Worm (Caenorhabditis elegans): ENCODE measurements around the gene clec-135.

The clec-135 gene

DNA sequence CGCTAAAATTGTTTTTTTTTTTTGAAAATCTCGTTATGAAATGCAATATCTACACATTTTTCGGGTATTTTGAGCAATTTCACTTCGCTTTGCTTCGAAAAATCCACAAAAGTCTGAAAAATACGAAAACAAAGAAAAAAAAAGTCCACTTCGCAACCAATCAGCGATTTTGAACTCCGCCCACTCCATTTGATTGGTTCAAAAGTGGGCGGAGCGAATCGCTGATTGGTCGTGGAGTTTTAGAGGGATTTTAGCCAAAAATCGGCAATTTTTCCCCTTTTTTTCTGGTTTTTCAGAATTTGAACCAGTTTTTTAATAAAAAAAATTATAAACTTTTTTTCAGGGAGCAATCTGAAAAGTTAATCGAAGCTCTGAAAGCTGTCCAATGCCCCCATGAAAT lies 19.6 kb downstream of the clec-135 start:
- TF ChIP-seq sea-1 (GFP tag; conservative IDR thresholded peaks at IDR 0.05): no peak
- TF ChIP-seq ama-1 (optimal IDR thresholded peaks at IDR 0.05): no peak
- no peak for TF ChIP-seq hmg-4 (GFP tag; optimal IDR thresholded peaks at IDR 0.05)
- no peak for TF ChIP-seq hmbx-1 (tag; optimal IDR thresholded peaks at IDR 0.05)
- TF ChIP-seq ceh-36 (tag; optimal IDR thresholded peaks at IDR 0.05): no peak

DNA sequence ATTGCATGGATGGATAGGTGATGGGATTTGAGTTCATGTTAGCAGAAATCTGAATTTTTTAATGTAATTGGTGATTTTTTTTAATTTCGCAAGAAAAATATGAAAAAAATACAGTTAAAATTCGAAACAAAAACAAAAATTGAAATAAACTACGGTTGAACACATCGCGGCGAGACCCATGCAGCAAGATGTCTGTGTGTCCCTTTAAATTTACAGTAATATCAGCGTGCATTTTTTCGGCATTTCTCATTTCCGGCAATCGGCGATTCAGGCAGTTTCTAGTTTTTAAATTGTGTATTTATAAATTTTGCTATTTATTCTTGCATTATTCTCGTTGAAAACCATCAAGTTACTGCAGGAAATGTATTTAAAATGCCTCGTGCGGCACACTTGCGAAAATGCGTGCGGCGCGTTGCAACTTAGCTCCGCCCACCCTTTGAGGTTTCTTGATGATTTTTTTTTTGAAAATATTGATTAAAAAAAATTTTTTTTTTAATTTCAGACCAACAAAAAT lies 20.8 kb downstream of the clec-135 start, which contains the start of the genes fbxc-44 and C16A11.2:
Gene fbxc-44 (minus strand): TSS at position 51 of the 514 bp plus-strand sequence.
Gene C16A11.2 (plus strand): TSS at position 503 of the 514 bp plus-strand sequence.
- 0 out of 2 replicates have a peak, but pooled peaks have one; percentile 42 for TF ChIP-seq sea-1 (GFP tag; conservative IDR thresholded peaks at IDR 0.05)
- TF ChIP-seq ama-1 (optimal IDR thresholded peaks at IDR 0.05): no peak
- peak; percentile 79 for TF ChIP-seq tbx-11 (GFP tag; IDR thresholded peaks at IDR 0.05)
- peak; percentile 51 for TF ChIP-seq aly-1 (tag; optimal IDR thresholded peaks at IDR 0.05)
- peak; percentile 74 for TF ChIP-seq tbx-37 (GFP tag; conservative IDR thresholded peaks at IDR 0.05)
- TF ChIP-seq flt-1 (GFP tag; IDR thresholded peaks at IDR 0.05): peak; percentile 68
- TF ChIP-seq ets-7 (tag; optimal IDR thresholded peaks at IDR 0.05): no peak
- TF ChIP-seq hnd-1 (tag; optimal IDR thresholded peaks at IDR 0.05): peak; percentile 58
- TF ChIP-seq F13C5.2 (tag; optimal IDR thresholded peaks at IDR 0.05): peak; percentile 84
- TF ChIP-seq tra-4 (tag; optimal IDR thresholded peaks at IDR 0.05): peak; percentile 15
- TF ChIP-seq hmbx-1 (tag; optimal IDR thresholded peaks at IDR 0.05): peak; percentile 11
- peak; percentile 77 for TF ChIP-seq ceh-36 (tag; optimal IDR thresholded peaks at IDR 0.05)
- peak; percentile 88 for TF ChIP-seq pes-1 (GFP tag; IDR thresholded peaks at IDR 0.05)
- TF ChIP-seq B0310.2 (tag; optimal IDR thresholded peaks at IDR 0.05): peak; percentile 17
- TF ChIP-seq scrt-1 (GFP tag; IDR thresholded peaks at IDR 0.05): peak; percentile 76
- peak; percentile 63 for TF ChIP-seq hmg-4 (GFP tag; optimal IDR thresholded peaks at IDR 0.05)
- TF ChIP-seq ceh-13 (GFP tag; optimal IDR thresholded peaks at IDR 0.05): peak; percentile 48

DNA sequence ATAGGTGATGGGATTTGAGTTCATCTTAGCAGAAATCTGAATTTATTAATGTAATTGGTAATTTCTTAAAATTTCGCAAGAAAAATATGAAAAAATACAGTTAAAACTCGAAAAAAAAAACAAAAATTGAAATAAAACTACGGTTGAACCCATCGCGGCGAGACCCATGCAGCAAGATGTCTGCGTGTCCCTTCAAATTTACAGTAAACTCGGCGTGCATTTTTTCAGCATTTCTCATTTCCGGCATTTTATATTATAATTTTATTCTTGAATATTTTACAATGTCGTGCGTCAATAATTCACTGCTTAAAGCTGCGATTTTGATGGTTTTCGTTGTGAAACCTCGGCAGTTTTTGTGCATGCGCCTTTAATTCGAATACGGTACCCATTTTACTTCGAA lies 22.6 kb downstream of the clec-135 start, which contains the start of gene fbxc-43:
Gene fbxc-43 (minus strand): TSS at position 38 of the 400 bp plus-strand sequence.
- TF ChIP-seq F13C5.2 (tag; optimal IDR thresholded peaks at IDR 0.05) (no peak), ama-1 (optimal IDR thresholded peaks at IDR 0.05) (no peak), hmg-4 (GFP tag; optimal IDR thresholded peaks at IDR 0.05) (no peak), ceh-36 (tag; optimal IDR thresholded peaks at IDR 0.05) (no peak), sea-1 (GFP tag; conservative IDR thresholded peaks at IDR 0.05) (no peak), flt-1 (GFP tag; IDR thresholded peaks at IDR 0.05) (no peak), hnd-1 (tag; optimal IDR thresholded peaks at IDR 0.05) (no peak)

ce11 chrII:4230816-4231435 lies 27.7 kb downstream of the clec-135 start, which contains the start of gene C16A11.10:
Gene C16A11.10 (plus strand): TSS chrII:4231385.
- TF ChIP-seq hmg-4 (GFP tag; optimal IDR thresholded peaks at IDR 0.05) (no peak), tbx-11 (GFP tag; IDR thresholded peaks at IDR 0.05) (no peak), flt-1 (GFP tag; IDR thresholded peaks at IDR 0.05) (no peak), scrt-1 (GFP tag; IDR thresholded peaks at IDR 0.05) (no peak), sea-1 (GFP tag; conservative IDR thresholded peaks at IDR 0.05) (no peak), ets-7 (tag; optimal IDR thresholded peaks at IDR 0.05) (no peak), hmbx-1 (tag; optimal IDR thresholded peaks at IDR 0.05) (no peak), F13C5.2 (tag; optimal IDR thresholded peaks at IDR 0.05) (no peak), ceh-13 (GFP tag; optimal IDR thresholded peaks at IDR 0.05) (no peak), B0310.2 (tag; optimal IDR thresholded peaks at IDR 0.05) (no peak), tra-4 (tag; optimal IDR thresholded peaks at IDR 0.05) (no peak), hnd-1 (tag; optimal IDR thresholded peaks at IDR 0.05) (no peak), aly-1 (tag; optimal IDR thresholded peaks at IDR 0.05) (no peak), pes-1 (GFP tag; IDR thresholded peaks at IDR 0.05) (no peak), ceh-36 (tag; optimal IDR thresholded peaks at IDR 0.05) (no peak), tbx-37 (GFP tag; conservative IDR thresholded peaks at IDR 0.05) (no peak), ama-1 (optimal IDR thresholded peaks at IDR 0.05) (no peak)

DNA sequence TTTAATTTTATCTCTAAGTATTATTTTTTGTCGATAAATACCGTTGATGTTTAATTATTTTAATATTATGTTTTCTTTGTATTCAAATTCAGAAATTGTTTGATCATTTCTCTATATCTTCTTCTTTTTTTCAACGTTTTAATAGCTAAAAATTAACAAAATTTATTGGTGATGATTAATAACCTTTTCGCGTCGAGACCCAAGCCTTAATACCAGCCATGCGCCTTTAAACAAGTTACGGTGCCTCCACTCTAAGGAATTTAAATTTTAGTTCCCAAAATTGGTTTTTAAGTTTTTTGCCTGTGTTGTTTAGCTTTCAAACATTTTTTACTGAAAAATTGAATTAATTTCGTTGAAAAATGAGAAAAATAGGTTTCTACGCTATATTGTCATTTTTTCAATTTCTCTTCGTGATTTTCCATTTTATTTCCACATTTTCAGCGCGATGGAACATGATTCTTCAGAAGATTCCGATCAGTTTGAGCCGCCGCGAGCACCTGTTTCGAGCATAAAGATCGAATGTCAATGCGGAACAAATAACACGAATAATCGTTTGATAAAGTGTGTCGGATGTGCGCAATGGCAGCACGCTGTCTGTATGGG lies 29.4 kb downstream of the clec-135 start, which contains the start of gene C16A11.3:
Gene C16A11.3 (plus strand): TSS at position 440 of the 603 bp plus-strand sequence.
- TF ChIP-seq aly-1 (tag; optimal IDR thresholded peaks at IDR 0.05) (no peak), flt-1 (GFP tag; IDR thresholded peaks at IDR 0.05) (no peak), tra-4 (tag; optimal IDR thresholded peaks at IDR 0.05) (no peak), hmbx-1 (tag; optimal IDR thresholded peaks at IDR 0.05) (no peak), F13C5.2 (tag; optimal IDR thresholded peaks at IDR 0.05) (no peak), ets-7 (tag; optimal IDR thresholded peaks at IDR 0.05) (no peak), sea-1 (GFP tag; conservative IDR thresholded peaks at IDR 0.05) (no peak), tbx-37 (GFP tag; conservative IDR thresholded peaks at IDR 0.05) (no peak), hnd-1 (tag; optimal IDR thresholded peaks at IDR 0.05) (no peak), ceh-36 (tag; optimal IDR thresholded peaks at IDR 0.05) (no peak), scrt-1 (GFP tag; IDR thresholded peaks at IDR 0.05) (no peak), hmg-4 (GFP tag; optimal IDR thresholded peaks at IDR 0.05) (no peak), pes-1 (GFP tag; IDR thresholded peaks at IDR 0.05) (no peak), ama-1 (optimal IDR thresholded peaks at IDR 0.05) (no peak), ceh-13 (GFP tag; optimal IDR thresholded peaks at IDR 0.05) (no peak), B0310.2 (tag; optimal IDR thresholded peaks at IDR 0.05) (no peak), tbx-11 (GFP tag; IDR thresholded peaks at IDR 0.05) (no peak)

DNA sequence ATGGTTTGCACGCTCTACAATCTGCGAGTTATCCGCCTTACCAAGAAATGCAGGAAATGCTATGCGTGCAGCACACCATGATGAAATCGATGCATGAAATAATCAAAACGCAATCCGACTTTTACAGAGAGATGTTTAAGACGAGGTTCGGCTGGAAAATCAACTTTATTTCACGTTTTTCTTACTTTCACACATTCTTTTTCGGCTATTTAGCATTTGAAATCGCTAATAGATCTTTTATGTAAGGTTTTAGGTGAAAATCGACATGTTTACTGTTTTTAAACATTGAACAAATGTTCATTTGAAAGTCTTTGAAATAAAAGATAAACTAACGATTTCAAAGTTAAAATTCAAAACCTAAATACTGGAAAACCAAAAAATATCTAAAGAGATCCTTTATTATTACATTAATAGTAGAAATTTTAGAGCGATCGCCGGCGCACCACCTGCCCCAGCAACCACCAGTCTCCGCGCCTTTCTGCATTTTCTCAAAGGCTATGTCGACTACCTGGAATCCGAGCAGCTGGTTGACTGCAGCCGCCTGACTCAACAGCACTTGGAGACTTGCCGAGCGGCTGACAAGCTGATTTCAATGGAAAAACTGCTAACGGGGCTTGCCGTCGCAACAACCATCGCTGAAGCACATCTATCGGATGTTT lies 30.3 kb downstream of the clec-135 start:
- TF ChIP-seq ama-1 (optimal IDR thresholded peaks at IDR 0.05) (no peak), ceh-36 (tag; optimal IDR thresholded peaks at IDR 0.05) (no peak), hnd-1 (tag; optimal IDR thresholded peaks at IDR 0.05) (no peak), scrt-1 (GFP tag; IDR thresholded peaks at IDR 0.05) (no peak), flt-1 (GFP tag; IDR thresholded peaks at IDR 0.05) (no peak), hmbx-1 (tag; optimal IDR thresholded peaks at IDR 0.05) (no peak), F13C5.2 (tag; optimal IDR thresholded peaks at IDR 0.05) (no peak), tbx-37 (GFP tag; conservative IDR thresholded peaks at IDR 0.05) (no peak), pes-1 (GFP tag; IDR thresholded peaks at IDR 0.05) (no peak), tbx-11 (GFP tag; IDR thresholded peaks at IDR 0.05) (no peak)

All from whole organism, early embryonic.